Worm (Caenorhabditis elegans): ENCODE measurements around the gene F59B2.15.

Gene F59B2.15

ce11 chrIII:9035037-9035436 lies 32.6 kb upstream of the F59B2.15 start:
- no peak for TF ChIP-seq tbx-2 (tag; optimal IDR thresholded peaks at IDR 0.05)
- no peak for TF ChIP-seq elt-4 (tag; optimal IDR thresholded peaks at IDR 0.05)
- TF ChIP-seq ets-4 (tag; optimal IDR thresholded peaks at IDR 0.05), result no peak
- TF ChIP-seq ahr-1 (tag; optimal IDR thresholded peaks at IDR 0.05), result no peak
- no peak for TF ChIP-seq fkh-10 (GFP tag; optimal IDR thresholded peaks at IDR 0.05)
- TF ChIP-seq ceh-18 (tag; optimal IDR thresholded peaks at IDR 0.05), result no peak
- no peak for TF ChIP-seq dve-1 (tag; optimal IDR thresholded peaks at IDR 0.05)
- no peak for TF ChIP-seq ceh-30 (tag; optimal IDR thresholded peaks at IDR 0.05)
- no peak for TF ChIP-seq npax-4 (tag; optimal IDR thresholded peaks at IDR 0.05)
- no peak for TF ChIP-seq hlh-13 (GFP tag; optimal IDR thresholded peaks at IDR 0.05)
- no peak for TF ChIP-seq nhr-11 (tag; optimal IDR thresholded peaks at IDR 0.05)
- no peak for TF ChIP-seq K09A11.1 (tag; optimal IDR thresholded peaks at IDR 0.05; ENCODE audit: insufficient read depth)
- TF ChIP-seq syd-9 (tag; optimal IDR thresholded peaks at IDR 0.05), result no peak
- no peak for TF ChIP-seq mec-3 (tag; optimal IDR thresholded peaks at IDR 0.05; ENCODE audit: borderline replicate concordance)
- no peak for TF ChIP-seq ceh-9 (tag; optimal IDR thresholded peaks at IDR 0.05)
- TF ChIP-seq pag-3 (tag; optimal IDR thresholded peaks at IDR 0.05; ENCODE audit: borderline replicate concordance), result no peak
- no peak for TF ChIP-seq pha-4 (tag; optimal IDR thresholded peaks at IDR 0.05)
- TF ChIP-seq ceh-34 (tag; optimal IDR thresholded peaks at IDR 0.05), result no peak
- no peak for TF ChIP-seq lim-6 (tag; optimal IDR thresholded peaks at IDR 0.05)
- no peak for TF ChIP-seq sox-4 (tag; optimal IDR thresholded peaks at IDR 0.05)

- TF ChIP-seq lin-11 (tag; optimal IDR thresholded peaks at IDR 0.05) (no peak), unc-86 (tag; optimal IDR thresholded peaks at IDR 0.05) (no peak), ceh-6 (GFP tag; optimal IDR thresholded peaks at IDR 0.05) (no peak), C38D4.7 (GFP tag; optimal IDR thresholded peaks at IDR 0.05) (no peak), pat-9 (tag; optimal IDR thresholded peaks at IDR 0.05) (no peak), che-1 (tag; optimal IDR thresholded peaks at IDR 0.05) (no peak), tbx-7 (tag; optimal IDR thresholded peaks at IDR 0.05) (no peak)
Measured at ce11 chrIII:9034133-9034532, 31.7 kb upstream of the F59B2.15 start.

ce11 chrIII:9030818-9031217 lies 28.4 kb upstream of the F59B2.15 start:
- TF ChIP-seq npax-4 (tag; optimal IDR thresholded peaks at IDR 0.05) (no peak), F13H6.1 (tag; optimal IDR thresholded peaks at IDR 0.05) (no peak), hlh-6 (tag; optimal IDR thresholded peaks at IDR 0.05) (no peak), ceh-30 (tag; optimal IDR thresholded peaks at IDR 0.05) (no peak), nfya-1 (tag; optimal IDR thresholded peaks at IDR 0.05) (no peak), ceh-31 (tag; optimal IDR thresholded peaks at IDR 0.05) (no peak), unc-42 (tag; optimal IDR thresholded peaks at IDR 0.05) (no peak), ama-1 (optimal IDR thresholded peaks at IDR 0.05) (no peak), ceh-9 (tag; optimal IDR thresholded peaks at IDR 0.05) (no peak), pag-3 (tag; optimal IDR thresholded peaks at IDR 0.05; ENCODE audit: borderline replicate concordance) (no peak), unc-55 (GFP tag; optimal IDR thresholded peaks at IDR 0.05) (no peak), ceh-6 (GFP tag; optimal IDR thresholded peaks at IDR 0.05) (no peak), ztf-16 (tag; optimal IDR thresholded peaks at IDR 0.05) (no peak), pax-1 (tag; optimal IDR thresholded peaks at IDR 0.05) (no peak)

- TF ChIP-seq ceh-34 (tag; optimal IDR thresholded peaks at IDR 0.05), result no peak
- TF ChIP-seq F13H6.1 (tag; optimal IDR thresholded peaks at IDR 0.05), result no peak
- no peak for TF ChIP-seq C08G9.2 (tag; optimal IDR thresholded peaks at IDR 0.05)
- no peak for TF ChIP-seq odd-2 (tag; optimal IDR thresholded peaks at IDR 0.05)
- TF ChIP-seq eyg-1 (tag; optimal IDR thresholded peaks at IDR 0.05), result no peak
- no peak for TF ChIP-seq K02D7.2 (tag; optimal IDR thresholded peaks at IDR 0.05)
- no peak for TF ChIP-seq che-1 (tag; optimal IDR thresholded peaks at IDR 0.05)
- TF ChIP-seq pha-4 (tag; optimal IDR thresholded peaks at IDR 0.05), result no peak
- TF ChIP-seq unc-42 (tag; optimal IDR thresholded peaks at IDR 0.05), result no peak
- TF ChIP-seq madf-2 (tag; optimal IDR thresholded peaks at IDR 0.05), result no peak
- no peak for TF ChIP-seq sox-4 (tag; optimal IDR thresholded peaks at IDR 0.05)
Measured at ce11 chrIII:9026951-9027350, 24.5 kb upstream of the F59B2.15 start, which contains the start of gene F59B2.13. Gene F59B2.13 (minus strand): TSS chrIII:9027051.
